Worm (Caenorhabditis elegans) whole organism, young adult: ENCODE measurements around the gene D2023.3.
"Not testable (repeated sequence)": the region's sequence is repeated elsewhere in the genome, so short reads cannot be mapped to it uniquely, and the experiment has no call there.

Experiments used
- F52B5.7 ChIP-seq: sonication (generic microtip); optimal IDR thresholded peaks from 2 replicates; lab custom pipeline; 2016; ENCODE audit warnings: mild to moderate bottlenecking, missing genetic modification characterization, missing compliant biosample characterization
- K11D2.4 ChIP-seq: fragments of 200-800 bp; sonication (Bioruptor generic); IDR thresholded peaks from 2 replicates; pipeline ENCODE4 v1.3.6; 2022; ENCODE audit warnings: missing genetic modification reagents, missing genetic modification characterization, missing compliant biosample characterization
- Y53G8AR.9 ChIP-seq: fragments of 200-800 bp; sonication (Bioruptor generic); conservative IDR thresholded peaks from 2 replicates; pipeline ENCODE4 v1.3.6; 2022; ENCODE audit warnings: missing genetic modification reagents, missing genetic modification characterization, missing compliant biosample characterization
- Y56A3A.18 ChIP-seq: fragments of 200-800 bp; sonication (Bioruptor generic); IDR thresholded peaks from 2 replicates; pipeline ENCODE4 v1.3.6; 2022; ENCODE audit warnings: missing genetic modification reagents, missing genetic modification characterization, missing compliant biosample characterization
- Y95B8A.8 ChIP-seq: fragments of 200-800 bp; sonication (Bioruptor generic); IDR thresholded peaks from 2 replicates; pipeline ENCODE4 v1.3.6; 2022; ENCODE audit warnings: missing genetic modification reagents, missing genetic modification characterization, missing compliant biosample characterization
- ZK185.1 ChIP-seq: sonication (generic microtip); optimal IDR thresholded peaks from 2 replicates; lab custom pipeline; 2016; ENCODE audit warnings: mild to moderate bottlenecking, missing genetic modification characterization, missing compliant biosample characterization; ENCODE audit not compliant: poor library complexity, severe bottlenecking
- akir-1 ChIP-seq: fragments of 200-800 bp; sonication (Bioruptor generic); optimal IDR thresholded peaks from 2 replicates; lab custom pipeline; 2018; ENCODE audit warnings: mild to moderate bottlenecking, missing genetic modification characterization, moderate library complexity, missing compliant biosample characterization
- ama-1 ChIP-seq, 3 experiments: fragments of 150-350 bp in 1 of 3; sonication (generic microtip) in 2 of 3; optimal IDR thresholded peaks; 2 replicates each; lab custom pipeline; 2014 to 2018; ENCODE audit warnings: missing biosample characterization in 2 of 3, missing genetic modification characterization in 2 of 3, missing genetic modification reagents in 2 of 3
- atf-7 ChIP-seq: sonication (generic microtip); optimal IDR thresholded peaks from 2 replicates; lab custom pipeline; 2017; ENCODE audit warnings: mild to moderate bottlenecking, missing genetic modification characterization, missing compliant biosample characterization
- attf-3 ChIP-seq: fragments of 200-800 bp; sonication (Bioruptor generic); conservative IDR thresholded peaks from 2 replicates; pipeline ENCODE4 v1.3.6; 2022; ENCODE audit warnings: missing genetic modification reagents, missing genetic modification characterization, missing compliant biosample characterization
- cebp-1 ChIP-seq, 2 experiments: fragments of 200-800 bp in 1 of 2; sonication (Bioruptor generic) in 1 of 2; sonication (generic microtip) in 1 of 2; IDR thresholded peaks in 1 of 2; optimal IDR thresholded peaks in 1 of 2; 2 replicates each; pipeline versions ENCODE4 v1.3.6 to Lab custom; 2017 to 2022; ENCODE audit warnings: missing compliant biosample characterization in 2 of 2, missing genetic modification characterization in 2 of 2, mild to moderate bottlenecking in 1 of 2, missing genetic modification reagents in 1 of 2, moderate library complexity in 1 of 2
- die-1 ChIP-seq: sonication (generic microtip); optimal IDR thresholded peaks from 2 replicates; lab custom pipeline; 2016; ENCODE audit warnings: missing genotype, mild to moderate bottlenecking, missing genetic modification characterization, missing compliant biosample characterization
- dox-1 ChIP-seq: fragments of 200-800 bp; sonication (Bioruptor generic); IDR thresholded peaks from 2 replicates; pipeline ENCODE4 v1.3.6; 2022; ENCODE audit warnings: missing genetic modification reagents, missing genetic modification characterization, missing compliant biosample characterization
- dpff-1 ChIP-seq: sonication (generic microtip); optimal IDR thresholded peaks from 2 replicates; lab custom pipeline; 2017; ENCODE audit warnings: mild to moderate bottlenecking, missing genetic modification characterization, missing compliant biosample characterization
- egl-18 ChIP-seq: fragments of 200-800 bp; sonication (Bioruptor generic); IDR thresholded peaks from 2 replicates; pipeline ENCODE4 v1.3.6; 2022; ENCODE audit warnings: missing genetic modification reagents, missing genetic modification characterization, missing compliant biosample characterization
- egrh-3 ChIP-seq: fragments of 200-800 bp; sonication (Bioruptor generic); IDR thresholded peaks from 2 replicates; pipeline ENCODE4 v1.3.6; 2022; ENCODE audit warnings: missing genetic modification reagents, missing genetic modification characterization, missing compliant biosample characterization
- ekl-4 ChIP-seq: fragments of 200-800 bp; sonication (Bioruptor generic); IDR thresholded peaks from 2 replicates; pipeline ENCODE4 v1.3.6; 2022; ENCODE audit warnings: missing genetic modification reagents, missing genetic modification characterization, missing compliant biosample characterization
- ets-4 ChIP-seq: fragments of 200-800 bp; sonication (Bioruptor generic); optimal IDR thresholded peaks from 2 replicates; lab custom pipeline; 2018; ENCODE audit warnings: mild to moderate bottlenecking, missing genetic modification characterization, missing compliant biosample characterization
- gei-17 ChIP-seq: fragments of 200-800 bp; sonication (Bioruptor generic); optimal IDR thresholded peaks from 2 replicates; lab custom pipeline; 2018; ENCODE audit warnings: mild to moderate bottlenecking, missing genetic modification characterization, missing compliant biosample characterization
- hmg-1.2 ChIP-seq: fragments of 200-800 bp; sonication (Bioruptor generic); IDR thresholded peaks from 2 replicates; pipeline ENCODE4 v1.3.6; 2022; ENCODE audit warnings: missing genetic modification reagents, missing genetic modification characterization, missing compliant biosample characterization
- let-526 ChIP-seq: fragments of 200-800 bp; sonication (Bioruptor generic); IDR thresholded peaks from 2 replicates; pipeline ENCODE4 v1.3.6; 2022; ENCODE audit warnings: missing genetic modification reagents, missing genetic modification characterization, missing compliant biosample characterization
- let-607 ChIP-seq, 2 experiments: fragments of 200-800 bp in 1 of 2; sonication (Bioruptor generic) in 1 of 2; sonication (generic microtip) in 1 of 2; optimal IDR thresholded peaks; 2 replicates each; lab custom pipeline; 2016 to 2018; ENCODE audit warnings: mild to moderate bottlenecking in 2 of 2, missing compliant biosample characterization in 2 of 2, missing genetic modification characterization in 2 of 2, moderate library complexity in 2 of 2, missing genotype in 1 of 2
- lin-26 ChIP-seq: fragments of 200-800 bp; sonication (Bioruptor generic); IDR thresholded peaks from 2 replicates; pipeline ENCODE4 v1.3.6; 2022; ENCODE audit warnings: missing genetic modification reagents, missing genetic modification characterization, missing compliant biosample characterization
- lin-35 ChIP-seq, 3 experiments: fragments of 150-350 bp in 2 of 3; sonication (generic microtip) in 1 of 3; optimal IDR thresholded peaks; 2 replicates each; lab custom pipeline; 2014 to 2018; ENCODE audit warnings: missing biosample characterization in 3 of 3, missing genetic modification characterization in 3 of 3, missing genetic modification reagents in 3 of 3
- lin-40 ChIP-seq: sonication (generic microtip); optimal IDR thresholded peaks from 2 replicates; lab custom pipeline; 2016; ENCODE audit warnings: missing genetic modification characterization, mild to moderate bottlenecking, missing compliant biosample characterization, missing genotype, missing genetic modification reagents
- lin-54 ChIP-seq: fragments of 200-800 bp; sonication (Bioruptor generic); optimal IDR thresholded peaks from 2 replicates; lab custom pipeline; 2018; ENCODE audit warnings: mild to moderate bottlenecking, missing genetic modification characterization, missing compliant biosample characterization
- madf-10 ChIP-seq: sonication (generic microtip); optimal IDR thresholded peaks from 2 replicates; lab custom pipeline; 2016; ENCODE audit warnings: mild to moderate bottlenecking, missing genetic modification characterization, missing compliant biosample characterization
- madf-6 ChIP-seq: fragments of 200-800 bp; sonication (Bioruptor generic); IDR thresholded peaks from 2 replicates; pipeline ENCODE4 v1.3.6; 2022; ENCODE audit warnings: missing genetic modification reagents, missing genetic modification characterization, missing compliant biosample characterization
- mcd-1 ChIP-seq: fragments of 200-800 bp; sonication (Bioruptor generic); IDR thresholded peaks from 2 replicates; pipeline ENCODE4 v1.3.6; 2022; ENCODE audit warnings: missing genetic modification reagents, missing genetic modification characterization, missing compliant biosample characterization
- mes-4 ChIP-seq: sonication (generic microtip); optimal IDR thresholded peaks from 2 replicates; lab custom pipeline; 2016; ENCODE audit warnings: missing genotype, missing genetic modification characterization, missing compliant biosample characterization
- nfya-2 ChIP-seq: fragments of 200-800 bp; sonication (Bioruptor generic); IDR thresholded peaks from 2 replicates; pipeline ENCODE4 v1.3.6; 2022; ENCODE audit warnings: missing genetic modification reagents, missing genetic modification characterization, missing compliant biosample characterization
- nfyb-1 ChIP-seq: fragments of 200-800 bp; sonication (Bioruptor generic); IDR thresholded peaks from 2 replicates; pipeline ENCODE4 v1.3.6; 2022; ENCODE audit warnings: missing genetic modification reagents, missing genetic modification characterization, missing compliant biosample characterization
- nhr-80 ChIP-seq: sonication (generic microtip); optimal IDR thresholded peaks from 2 replicates; lab custom pipeline; 2016; ENCODE audit warnings: missing genetic modification characterization, missing compliant biosample characterization
- nhr-90 ChIP-seq: sonication (generic microtip); optimal IDR thresholded peaks from 2 replicates; lab custom pipeline; 2016; ENCODE audit warnings: missing genotype, mild to moderate bottlenecking, missing genetic modification characterization, missing compliant biosample characterization
- pha-4 ChIP-seq: fragments of 150-350 bp; sonication (generic microtip); optimal IDR thresholded peaks from 2 replicates; lab custom pipeline; 2014; ENCODE audit warnings: missing biosample characterization, missing genetic modification reagents, missing genetic modification characterization
- repo-1 ChIP-seq: sonication (generic microtip); optimal IDR thresholded peaks from 2 replicates; lab custom pipeline; 2017; ENCODE audit warnings: mild to moderate bottlenecking, missing genetic modification characterization, missing compliant biosample characterization
- snpc-1.1 ChIP-seq: sonication (generic microtip); optimal IDR thresholded peaks from 2 replicates; lab custom pipeline; 2017; ENCODE audit warnings: missing genetic modification characterization, mild to moderate bottlenecking, missing compliant biosample characterization, antibody characterized with exemption, moderate library complexity, missing genotype, missing genetic modification reagents; ENCODE audit not compliant: insufficient read depth
- snpc-4 ChIP-seq, 5 experiments: fragments of 150-350 bp in 1 of 5; sonication (generic microtip) in 4 of 5; optimal IDR thresholded peaks; 2 replicates each; lab custom pipeline; 2014 to 2018; ENCODE audit warnings: missing genetic modification characterization in 5 of 5, missing biosample characterization in 3 of 5, antibody characterized with exemption in 2 of 5, mild to moderate bottlenecking in 2 of 5, missing compliant biosample characterization in 2 of 5, missing genotype in 2 of 5, moderate library complexity in 2 of 5, missing genetic modification reagents in 1 of 5
- somi-1 ChIP-seq: fragments of 200-800 bp; sonication (Bioruptor generic); optimal IDR thresholded peaks from 2 replicates; lab custom pipeline; 2018; ENCODE audit warnings: mild to moderate bottlenecking, missing genetic modification characterization, missing compliant biosample characterization
- tbp1 ChIP-seq: fragments of 200-800 bp; sonication (Bioruptor generic); optimal IDR thresholded peaks from 2 replicates; lab custom pipeline; 2018; ENCODE audit warnings: mild to moderate bottlenecking, missing genetic modification characterization, missing compliant biosample characterization
- tlf-1 ChIP-seq: fragments of 200-800 bp; sonication (Bioruptor generic); optimal IDR thresholded peaks from 2 replicates; lab custom pipeline; 2018; ENCODE audit warnings: mild to moderate bottlenecking, missing genetic modification characterization, missing compliant biosample characterization
- ztf-26 ChIP-seq: sonication (generic microtip); optimal IDR thresholded peaks from 2 replicates; lab custom pipeline; 2017; ENCODE audit warnings: missing genetic modification characterization, missing compliant biosample characterization

The D2023.3 gene

ce11 chrV:11823978-11824377 lies 12.2 kb upstream of the D2023.3 start (continued):
- TF ChIP-seq somi-1: peak; percentile 60
- peak; percentile 65 for TF ChIP-seq tlf-1
- TF ChIP-seq ZK185.1 (tag; lab: Kevin White, UChicago): peak; percentile 38
- no peak for TF ChIP-seq snpc-4 (GFP tag; optimal IDR thresholded peaks at IDR 0.05; lab: Kevin White, UChicago)
- TF ChIP-seq snpc-4 (tag; optimal IDR thresholded peaks at IDR 0.05; lab: Kevin White, UChicago): peak in 2 of 4 experiments; percentile 17 to 22
- no peak for TF ChIP-seq dox-1 (GFP tag; lab: Robert Waterston, UW)
- TF ChIP-seq ztf-26 (tag; lab: Kevin White, UChicago): peak; percentile 38
- TF ChIP-seq Y56A3A.18 (GFP tag; lab: Robert Waterston, UW): no peak
- peak; percentile 62 for TF ChIP-seq pha-4 (tag; lab: Kevin White, UChicago)
- TF ChIP-seq atf-7 (tag; lab: Kevin White, UChicago): peak; percentile 53
- TF ChIP-seq mes-4 (tag; lab: Kevin White, UChicago): no peak
- TF ChIP-seq madf-10: peak; percentile 45
- TF ChIP-seq nhr-90 (tag; lab: Kevin White, UChicago): peak; percentile 14
- no peak for TF ChIP-seq egrh-3
- TF ChIP-seq ekl-4: peak; percentile 36; the same call in 1 of the 2 replicates
- TF ChIP-seq snpc-1.1 (tag; lab: Kevin White, UChicago): no peak
- TF ChIP-seq ets-4 (GFP tag; lab: Kevin White, UChicago): peak; percentile 28
- peak in 1 of 2 experiments; percentile 50 for TF ChIP-seq let-607 (tag; optimal IDR thresholded peaks at IDR 0.05; lab: Kevin White, UChicago)
- peak; percentile 71 for TF ChIP-seq nfyb-1 (GFP tag; lab: Robert Waterston, UW)
- peak; percentile 65 for TF ChIP-seq nhr-80 (tag; lab: Kevin White, UChicago)
- no peak for TF ChIP-seq die-1 (tag; lab: Kevin White, UChicago)
- TF ChIP-seq lin-54: peak; percentile 67
- TF ChIP-seq lin-26: 0 out of 2 replicates have a peak, but pooled peaks have one; percentile 17
- TF ChIP-seq tbp1 (GFP tag; lab: Kevin White, UChicago): peak; percentile 57
- peak; percentile 46 for TF ChIP-seq F52B5.7 (tag; lab: Kevin White, UChicago)
- no peak for TF ChIP-seq lin-35 (GFP tag; optimal IDR thresholded peaks at IDR 0.05; lab: Kevin White, UChicago)
- no peak for TF ChIP-seq attf-3 (GFP tag; lab: Robert Waterston, UW)
- TF ChIP-seq dpff-1 (tag; lab: Kevin White, UChicago): no peak
- TF ChIP-seq Y53G8AR.9 (GFP tag; lab: Robert Waterston, UW): 0 out of 2 replicates have a peak, but pooled peaks have one; percentile 39
- peak; percentile 45 for TF ChIP-seq repo-1 (tag; lab: Kevin White, UChicago)
- peak; percentile 43; the same call in 1 of the 2 replicates for TF ChIP-seq mcd-1

ce11 chrV:11823125-11823833 lies 11.5 kb upstream of the D2023.3 start:
- TF ChIP-seq K11D2.4 (GFP tag; lab: Robert Waterston, UW): 0 out of 2 replicates have a peak, but pooled peaks have one; percentile 28
- peak; percentile 45 for TF ChIP-seq ama-1 (optimal IDR thresholded peaks at IDR 0.05; lab: Kevin White, UChicago)
- not testable (repeated sequence) for TF ChIP-seq ama-1 (GFP tag; optimal IDR thresholded peaks at IDR 0.05; lab: Kevin White, UChicago)
- TF ChIP-seq nfyb-1 (GFP tag; lab: Robert Waterston, UW): peak; percentile 72
- TF ChIP-seq, all 124 proteins: peak for 3; not testable (repeated sequence) for 121

- no peak for TF ChIP-seq gei-17 (GFP tag; lab: Kevin White, UChicago)
- no peak for TF ChIP-seq tlf-1
- no peak for TF ChIP-seq nfya-2 (GFP tag; lab: Robert Waterston, UW)
- TF ChIP-seq cebp-1 (GFP tag; IDR thresholded peaks at IDR 0.05; lab: Robert Waterston, UW): no peak
- TF ChIP-seq cebp-1 (tag; optimal IDR thresholded peaks at IDR 0.05; lab: Kevin White, UChicago): peak; percentile 2
- no peak for TF ChIP-seq akir-1 (GFP tag; lab: Kevin White, UChicago)
- TF ChIP-seq Y95B8A.8 (GFP tag; lab: Robert Waterston, UW): no peak
- no peak for TF ChIP-seq hmg-1.2 (GFP tag; lab: Robert Waterston, UW)
- no peak for TF ChIP-seq egl-18 (GFP tag; lab: Robert Waterston, UW)
- TF ChIP-seq madf-10: no peak
- no peak for TF ChIP-seq snpc-4 (GFP tag; optimal IDR thresholded peaks at IDR 0.05; lab: Kevin White, UChicago)
- TF ChIP-seq snpc-4 (tag; optimal IDR thresholded peaks at IDR 0.05; lab: Kevin White, UChicago): peak in 2 of 4 experiments; percentile 2 to 28
- no peak for TF ChIP-seq ekl-4
- TF ChIP-seq lin-40 (tag; lab: Kevin White, UChicago): peak; percentile 23
- TF ChIP-seq madf-6: no peak
- TF ChIP-seq let-526 (GFP tag; lab: Robert Waterston, UW): no peak
- no peak for TF ChIP-seq repo-1 (tag; lab: Kevin White, UChicago)
Measured at ce11 chrV:11822461-11822939, 10.7 kb upstream of the D2023.3 start, which contains the start of gene pyc-1. Gene pyc-1, minus strand, starts transcription at chrV:11822529.
